Fruit fly (Drosophila melanogaster): ENCODE results near the gene Adhr.

Gene Adhr

DNA sequence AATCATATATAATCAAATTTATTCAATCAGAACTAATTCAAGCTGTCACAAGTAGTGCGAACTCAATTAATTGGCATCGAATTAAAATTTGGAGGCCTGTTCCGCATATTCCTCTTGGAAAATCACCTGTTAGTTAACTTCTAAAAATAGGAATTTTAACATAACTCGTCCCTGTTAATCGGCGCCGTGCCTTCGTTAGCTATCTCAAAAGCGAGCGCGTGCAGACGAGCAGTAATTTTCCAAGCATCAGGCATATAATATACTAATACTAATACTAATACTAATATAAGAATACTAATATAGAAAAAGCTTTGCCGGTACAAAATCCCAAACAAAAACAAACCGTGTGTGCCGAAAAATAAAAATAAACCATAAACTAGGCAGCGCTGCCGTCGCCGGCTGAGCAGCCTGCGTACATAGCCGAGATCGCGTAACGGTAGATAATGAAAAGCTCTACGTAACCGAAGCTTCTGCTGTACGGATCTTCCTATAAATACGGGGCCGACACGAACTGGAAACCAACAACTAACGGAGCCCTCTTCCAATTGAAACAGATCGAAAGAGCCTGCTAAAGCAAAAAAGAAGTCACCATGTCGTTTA is 497 bp downstream of the Adhr start:
- TF ChIP-seq CG43689 (GFP tag; IDR thresholded peaks at IDR 0.05), result no peak
- TF ChIP-seq hbn (GFP tag; IDR thresholded peaks at IDR 0.05; ENCODE audit: partially characterized antibody), result no peak
- TF ChIP-seq CG1529 (GFP tag; optimal IDR thresholded peaks at IDR 0.05), result no peak
- TF ChIP-seq Hand (GFP tag; optimal IDR thresholded peaks at IDR 0.05), result peak; percentile 68
- no peak for TF ChIP-seq CG14050 (GFP tag; IDR thresholded peaks at IDR 0.05)
- no peak for TF ChIP-seq CG2678 (tag; optimal IDR thresholded peaks at IDR 0.05)
- no peak for TF ChIP-seq Dref (GFP tag; IDR thresholded peaks at IDR 0.05)
- peak; percentile 67 for TF ChIP-seq Deaf1 (tag; optimal IDR thresholded peaks at IDR 0.05)
- TF ChIP-seq CG6765 (GFP tag; optimal IDR thresholded peaks at IDR 0.05), result peak; percentile 43
- TF ChIP-seq caup (GFP tag; optimal IDR thresholded peaks at IDR 0.05; ENCODE audit: severe bottlenecking), result no peak
- TF ChIP-seq Hmr (GFP tag; optimal IDR thresholded peaks at IDR 0.05), result peak; percentile 55
- TF ChIP-seq PHDP (tag; optimal IDR thresholded peaks at IDR 0.05), result peak; percentile 56
- TF ChIP-seq CG10321 (GFP tag; IDR thresholded peaks at IDR 0.05), result no peak
- peak; percentile 67 for TF ChIP-seq CG12769 (tag; optimal IDR thresholded peaks at IDR 0.05)
- peak; percentile 70 for TF ChIP-seq gcm (GFP tag; optimal IDR thresholded peaks at IDR 0.05)
- TF ChIP-seq sd (tag; optimal IDR thresholded peaks at IDR 0.05), result peak; percentile 89
- TF ChIP-seq CG12299 (tag; optimal IDR thresholded peaks at IDR 0.05), result peak; percentile 21
- TF ChIP-seq gem (tag; optimal IDR thresholded peaks at IDR 0.05), result no peak
- TF ChIP-seq Lhr (GFP tag; optimal IDR thresholded peaks at IDR 0.05), result no peak
- TF ChIP-seq tio (GFP tag; optimal IDR thresholded peaks at IDR 0.05), result no peak
- TF ChIP-seq Ssrp (tag; optimal IDR thresholded peaks at IDR 0.05), result no peak
- peak; percentile 82; the same call in 2 of the 4 replicates for TF ChIP-seq chinmo (GFP tag; IDR thresholded peaks at IDR 0.05; ENCODE audit: partially characterized antibody)
- TF ChIP-seq Adf1 (GFP tag; IDR thresholded peaks at IDR 0.05), result peak; percentile 92
- peak; percentile 72 for TF ChIP-seq CG10543 (GFP tag; optimal IDR thresholded peaks at IDR 0.05)
- TF ChIP-seq Med (GFP tag), result no peak
- peak; percentile 89 for TF ChIP-seq CG9437 (GFP tag; optimal IDR thresholded peaks at IDR 0.05)
- no peak for TF ChIP-seq CG9727 (GFP tag; optimal IDR thresholded peaks at IDR 0.05)
- TF ChIP-seq Sin3A (optimal IDR thresholded peaks at IDR 0.05), result no peak
- TF ChIP-seq lilli (GFP tag; optimal IDR thresholded peaks at IDR 0.05), result no peak
- no peak for TF ChIP-seq sob (GFP tag; IDR thresholded peaks at IDR 0.05)
- TF ChIP-seq CG5245 (GFP tag; optimal IDR thresholded peaks at IDR 0.05), result no peak
- peak; percentile 70 for TF ChIP-seq exex (tag; optimal IDR thresholded peaks at IDR 0.05)
- no peak for TF ChIP-seq CG18619 (GFP tag; optimal IDR thresholded peaks at IDR 0.05)
- TF ChIP-seq Vsx1 (GFP tag; optimal IDR thresholded peaks at IDR 0.05), result peak; percentile 13
- peak; percentile 29 for TF ChIP-seq salm (tag; optimal IDR thresholded peaks at IDR 0.05)
- TF ChIP-seq CG10431 (GFP tag; optimal IDR thresholded peaks at IDR 0.05), result peak; percentile 62
- TF ChIP-seq cad (GFP tag; optimal IDR thresholded peaks at IDR 0.05), result no peak
- peak; percentile 19 for TF ChIP-seq sug (tag; optimal IDR thresholded peaks at IDR 0.05)
- TF ChIP-seq CG15514 (GFP tag; optimal IDR thresholded peaks at IDR 0.05), result peak; percentile 2
- peak; percentile 36 for TF ChIP-seq Nf-YB (GFP tag; optimal IDR thresholded peaks at IDR 0.05)
- peak; percentile 48 for TF ChIP-seq CG15269 (tag; optimal IDR thresholded peaks at IDR 0.05)
- TF ChIP-seq cg (GFP tag; optimal IDR thresholded peaks at IDR 0.05), result peak; percentile 23
- TF ChIP-seq Pdp1 (GFP tag; optimal IDR thresholded peaks at IDR 0.05), result peak in 1 of 2 experiments; percentile 79
- TF ChIP-seq unpg (GFP tag; optimal IDR thresholded peaks at IDR 0.05), result peak; percentile 56
- peak; percentile 57 for TF ChIP-seq CG17568 (GFP tag; optimal IDR thresholded peaks at IDR 0.05)
- no peak for TF ChIP-seq CG4820 (GFP tag; optimal IDR thresholded peaks at IDR 0.05)
- TF ChIP-seq CG16863 (GFP tag; optimal IDR thresholded peaks at IDR 0.05), result no peak
- TF ChIP-seq Elba2 (GFP tag; optimal IDR thresholded peaks at IDR 0.05), result no peak
- TF ChIP-seq CG32532 (GFP tag; IDR thresholded peaks at IDR 0.05), result peak; percentile 22; the same call in 1 of the 2 replicates
